Fruit fly (Drosophila melanogaster) whole organism, adult: ENCODE results near the gene Tcs5.

Experiments
- CG12768 ChIP-seq: fragments of 200-800 bp; sonication (Bioruptor generic); optimal IDR thresholded peaks from 2 replicates; lab custom pipeline; 2017; ENCODE audit warnings: missing biosample characterization, missing genetic modification characterization, mild to moderate bottlenecking, moderate library complexity, missing genetic modification reagents
- CG14711 ChIP-seq: fragments of 200-800 bp; sonication (Bioruptor generic); optimal IDR thresholded peaks from 2 replicates; lab custom pipeline; 2018; ENCODE audit warnings: missing biosample characterization, mild to moderate bottlenecking, missing genetic modification characterization, moderate library complexity
- CG33017 ChIP-seq: fragments of 200-800 bp; sonication (Bioruptor generic); optimal IDR thresholded peaks from 2 replicates; lab custom pipeline; 2018; ENCODE audit warnings: missing biosample characterization, mild to moderate bottlenecking, missing genetic modification characterization, moderate library complexity
- CG7045 ChIP-seq: fragments of 200-800 bp; sonication (Bioruptor generic); optimal IDR thresholded peaks from 2 replicates; lab custom pipeline; 2017; ENCODE audit warnings: missing biosample characterization, mild to moderate bottlenecking, missing genetic modification characterization
- CG7101 ChIP-seq: fragments of 200-800 bp; sonication (Bioruptor generic); optimal IDR thresholded peaks from 2 replicates; lab custom pipeline; 2018; ENCODE audit warnings: missing biosample characterization, mild to moderate bottlenecking, missing genetic modification characterization, moderate library complexity
- Clk ChIP-seq: fragments of 200-800 bp; sonication (Bioruptor generic); optimal IDR thresholded peaks from 2 replicates; lab custom pipeline; 2017; ENCODE audit warnings: missing biosample characterization, missing genetic modification characterization
- Crg-1 ChIP-seq: fragments of 200-800 bp; sonication (Bioruptor generic); optimal IDR thresholded peaks from 2 replicates; lab custom pipeline; 2016; ENCODE audit warnings: missing biosample characterization, missing genetic modification characterization
- Hr96 ChIP-seq: fragments of 200-800 bp; sonication (Bioruptor generic); optimal IDR thresholded peaks from 2 replicates; lab custom pipeline; 2016; ENCODE audit warnings: missing biosample characterization, missing genetic modification characterization
- Mnt ChIP-seq: fragments of 200-800 bp; sonication (Bioruptor generic); optimal IDR thresholded peaks from 2 replicates; lab custom pipeline; 2016; ENCODE audit warnings: missing biosample characterization, mild to moderate bottlenecking, missing genetic modification characterization
- bab1 ChIP-seq: fragments of 200-800 bp; sonication (Bioruptor generic); optimal IDR thresholded peaks from 3 replicates; lab custom pipeline; 2019; ENCODE audit warnings: missing biosample characterization, mild to moderate bottlenecking, missing genetic modification characterization, moderate library complexity
- cic ChIP-seq: fragments of 200-800 bp; sonication (Bioruptor generic); optimal IDR thresholded peaks from 2 replicates; lab custom pipeline; 2017; ENCODE audit warnings: missing biosample characterization, mild to moderate bottlenecking, missing genetic modification characterization, moderate library complexity
- kay ChIP-seq: fragments of 200-800 bp; sonication (Bioruptor generic); peaks from one replicate; lab custom pipeline; 2016; ENCODE audit warnings: missing biosample characterization, missing genetic modification characterization, borderline replicate concordance
- tj ChIP-seq: fragments of 200-800 bp; sonication (Bioruptor generic); optimal IDR thresholded peaks from 3 replicates; lab custom pipeline; 2017; ENCODE audit warnings: missing biosample characterization, mild to moderate bottlenecking, missing genetic modification characterization, moderate library complexity
- toe ChIP-seq: fragments of 200-800 bp; sonication (Bioruptor generic); optimal IDR thresholded peaks from 2 replicates; lab custom pipeline; 2016; ENCODE audit warnings: missing biosample characterization, missing genetic modification characterization

dm6 chr3L:5176789-5177188 is 37.6 kb upstream of the Tcs5 start:
- TF ChIP-seq bab1 (GFP tag; lab: Kevin White, UChicago) (no peak), CG7101 (no peak), Mnt (no peak), toe (no peak), Hr96 (no peak), CG12768 (GFP tag; lab: Kevin White, UChicago) (no peak), Clk (no peak), CG7045 (GFP tag; lab: Kevin White, UChicago) (no peak), Crg-1 (no peak), CG14711 (no peak), cic (GFP tag; lab: Kevin White, UChicago) (peak; percentile 25), kay (GFP tag; lab: Kevin White, UChicago) (no peak), tj (GFP tag; lab: Kevin White, UChicago) (no peak), CG33017 (no peak)
